Fruit fly (Drosophila melanogaster) whole organism, embryonic: ENCODE data around the gene Hph.

Experiments
- Awh ChIP-seq: fragments of 200-800 bp; sonication (Bioruptor generic); IDR thresholded peaks from 2 replicates; pipeline ENCODE4, ENCODE4 v1.3.6; 2022; ENCODE audit warnings: missing biosample characterization, missing genetic modification characterization
- Blimp-1 ChIP-seq: fragments of 200-800 bp; sonication (Bioruptor generic); optimal IDR thresholded peaks from 3 replicates; lab custom pipeline; 2018; ENCODE audit warnings: missing biosample characterization, missing genetic modification characterization, mild to moderate bottlenecking, moderate library complexity, missing genetic modification reagents
- CG12104 ChIP-seq: fragments of 200-800 bp; sonication (Bioruptor generic); optimal IDR thresholded peaks from 3 replicates; lab custom pipeline; 2016; ENCODE audit warnings: missing biosample characterization, missing genetic modification characterization
- CG14014 ChIP-seq: fragments of 200-800 bp; sonication (Bioruptor generic); IDR thresholded peaks from 2 replicates; pipeline ENCODE4 v1.3.6; 2022; ENCODE audit warnings: missing biosample characterization, missing genetic modification characterization
- CG14441 ChIP-seq: fragments of 200-800 bp; sonication (Bioruptor generic); IDR thresholded peaks from 2 replicates; pipeline ENCODE4 v1.3.6; 2022; ENCODE audit warnings: missing biosample characterization, missing genetic modification characterization
- CG15011 ChIP-seq: fragments of 200-800 bp; sonication (Bioruptor generic); optimal IDR thresholded peaks from 3 replicates; lab custom pipeline; 2018; ENCODE audit warnings: missing biosample characterization, mild to moderate bottlenecking, missing genetic modification characterization
- CG30020 ChIP-seq: fragments of 200-800 bp; optimal IDR thresholded peaks from 2 replicates; lab custom pipeline; 2019; ENCODE audit warnings: missing biosample characterization, mild to moderate bottlenecking, missing genetic modification characterization, moderate library complexity
- CG30431 ChIP-seq: fragments of 200-800 bp; sonication (Bioruptor generic); optimal IDR thresholded peaks from 2 replicates; lab custom pipeline; 2017; ENCODE audit warnings: missing biosample characterization, missing genetic modification characterization
- CG3065 ChIP-seq: fragments of 200-800 bp; sonication (Bioruptor generic); optimal IDR thresholded peaks from 2 replicates; lab custom pipeline; 2016; ENCODE audit warnings: missing biosample characterization, missing genetic modification characterization
- CG31365 ChIP-seq: fragments of 200-800 bp; sonication (Bioruptor generic); optimal IDR thresholded peaks from 2 replicates; lab custom pipeline; 2018; ENCODE audit warnings: missing biosample characterization, mild to moderate bottlenecking, missing genetic modification characterization
- CG31388 ChIP-seq: fragments of 200-800 bp; sonication (Bioruptor generic); optimal IDR thresholded peaks from 2 replicates; lab custom pipeline; 2016; ENCODE audit warnings: missing biosample characterization, missing genetic modification characterization
- CG6175 ChIP-seq: fragments of 200-800 bp; sonication (Bioruptor generic); IDR thresholded peaks from 3 replicates; pipeline ENCODE4 v1.3.6; 2022; ENCODE audit warnings: missing biosample characterization, missing genetic modification characterization
- CG7839 ChIP-seq: fragments of 200-800 bp; sonication (Bioruptor generic); optimal IDR thresholded peaks from 3 replicates; lab custom pipeline; 2018; ENCODE audit warnings: missing biosample characterization, mild to moderate bottlenecking, missing genetic modification characterization, moderate library complexity
- CG7928 ChIP-seq: fragments of 200-800 bp; sonication (Bioruptor generic); optimal IDR thresholded peaks from 2 replicates; lab custom pipeline; 2017; ENCODE audit warnings: missing biosample characterization, mild to moderate bottlenecking, missing genetic modification characterization
- CG7987 ChIP-seq: fragments of 200-800 bp; sonication (Bioruptor generic); optimal IDR thresholded peaks from 2 replicates; lab custom pipeline; 2018; ENCODE audit warnings: missing biosample characterization, mild to moderate bottlenecking, missing genetic modification characterization, moderate library complexity
- Camta ChIP-seq: fragments of 200-800 bp; sonication (Bioruptor generic); optimal IDR thresholded peaks from 2 replicates; lab custom pipeline; 2016; ENCODE audit warnings: missing biosample characterization, missing genetic modification characterization
- Deaf1 ChIP-seq: fragments of 200-800 bp; optimal IDR thresholded peaks from 3 replicates; lab custom pipeline; 2019; ENCODE audit warnings: missing biosample characterization, mild to moderate bottlenecking, missing genetic modification characterization, moderate library complexity
- ERR ChIP-seq: fragments of 200-800 bp; sonication (Bioruptor generic); optimal IDR thresholded peaks from 2 replicates; lab custom pipeline; 2016; ENCODE audit warnings: missing biosample characterization, missing genetic modification characterization
- Ets65A ChIP-seq: fragments of 200-800 bp; sonication (Bioruptor generic); peaks from one replicate; lab custom pipeline; 2016; ENCODE audit warnings: missing biosample characterization, missing genetic modification characterization
- HLH3B ChIP-seq: fragments of 200-800 bp; sonication (Bioruptor generic); IDR thresholded peaks from 2 replicates; pipeline ENCODE4 v1.3.6; 2022; ENCODE audit warnings: missing biosample characterization, missing genetic modification characterization
- Hr78 ChIP-seq, 2 experiments: fragments of 200-800 bp in 1 of 2; fragments of >200 bp in 1 of 2; sonication (Bioruptor generic) in 1 of 2; optimal IDR thresholded peaks; 2 replicates each; lab custom pipeline; 2017 to 2019; ENCODE audit warnings: missing biosample characterization in 2 of 2, missing genetic modification characterization in 2 of 2, mild to moderate bottlenecking in 1 of 2, moderate library complexity in 1 of 2
- Oli ChIP-seq: fragments of 200-800 bp; sonication (Bioruptor generic); optimal IDR thresholded peaks from 2 replicates; lab custom pipeline; 2018; ENCODE audit warnings: missing biosample characterization, mild to moderate bottlenecking, missing genetic modification characterization, moderate library complexity
- Stat92E ChIP-seq, 3 experiments: fragments of >200 bp in 2 of 3; fragments of 200-800 bp in 1 of 3; sonication (Bioruptor generic) in 1 of 3; optimal IDR thresholded peaks; 2 replicates each; lab custom pipeline; 2017 to 2019; ENCODE audit warnings: missing biosample characterization in 3 of 3, missing genetic modification characterization in 3 of 3, mild to moderate bottlenecking in 1 of 3, moderate library complexity in 1 of 3
- Trl ChIP-seq, 3 experiments: fragments of >200 bp in 2 of 3; fragments of 200-800 bp in 1 of 3; sonication (Bioruptor generic) in 1 of 3; optimal IDR thresholded peaks; 2 replicates in 1 of 3; 3 replicates in 2 of 3; lab custom pipeline; 2016 to 2017; ENCODE audit warnings: missing biosample characterization in 1 of 3, missing genetic modification characterization in 1 of 3
- Xbp1 ChIP-seq: fragments of 200-800 bp; sonication (Bioruptor generic); optimal IDR thresholded peaks from 3 replicates; lab custom pipeline; 2016; ENCODE audit warnings: missing biosample characterization, mild to moderate bottlenecking, missing genetic modification characterization
- chm ChIP-seq: fragments of 200-800 bp; sonication (Bioruptor generic); IDR thresholded peaks from 2 replicates; pipeline ENCODE4 v1.3.6; 2022; ENCODE audit warnings: missing biosample characterization, missing genetic modification characterization
- dmrt99B ChIP-seq: fragments of 200-800 bp; sonication (Bioruptor generic); optimal IDR thresholded peaks from 2 replicates; lab custom pipeline; 2018; ENCODE audit warnings: missing biosample characterization, mild to moderate bottlenecking, missing genetic modification characterization, moderate library complexity
- ewg ChIP-seq: fragments of 200-800 bp; sonication (Bioruptor generic); optimal IDR thresholded peaks from 3 replicates; lab custom pipeline; 2017; ENCODE audit warnings: mild to moderate bottlenecking, missing biosample characterization, missing genetic modification reagents, missing genetic modification characterization
- fd64A ChIP-seq: fragments of 200-800 bp; sonication (Bioruptor generic); optimal IDR thresholded peaks from 3 replicates; lab custom pipeline; 2018; ENCODE audit warnings: missing biosample characterization, mild to moderate bottlenecking, missing genetic modification characterization
- insv ChIP-seq, 2 experiments: fragments of 200-800 bp; sonication (Bioruptor generic); optimal IDR thresholded peaks; 3 replicates each; lab custom pipeline; 2016 to 2018; ENCODE audit warnings: missing biosample characterization in 2 of 2, missing genetic modification characterization in 2 of 2
- jigr1 ChIP-seq: fragments of 200-800 bp; sonication (Bioruptor generic); IDR thresholded peaks from 3 replicates; pipeline ENCODE4 v1.3.6; 2022; ENCODE audit warnings: missing biosample characterization, missing genetic modification characterization
- lov ChIP-seq, 2 experiments: fragments of 200-800 bp in 1 of 2; fragments of >200 bp in 1 of 2; sonication (Bioruptor generic) in 1 of 2; IDR thresholded peaks in 1 of 2; optimal IDR thresholded peaks in 1 of 2; 2 replicates in 1 of 2; 3 replicates in 1 of 2; pipeline versions ENCODE4 v1.3.6 to Lab custom; 2017 to 2022; ENCODE audit warnings: missing biosample characterization in 1 of 2, missing genetic modification characterization in 1 of 2
- maf-S ChIP-seq: fragments of 200-800 bp; sonication (Bioruptor generic); optimal IDR thresholded peaks from 2 replicates; lab custom pipeline; 2016; ENCODE audit warnings: missing biosample characterization, missing genetic modification characterization
- phol ChIP-seq: fragments of 200-800 bp; sonication (Bioruptor generic); optimal IDR thresholded peaks from 3 replicates; lab custom pipeline; 2018; ENCODE audit warnings: missing biosample characterization, mild to moderate bottlenecking, missing genetic modification characterization, moderate library complexity
- pita ChIP-seq: fragments of 200-800 bp; sonication (Bioruptor generic); optimal IDR thresholded peaks from 2 replicates; lab custom pipeline; 2017; ENCODE audit warnings: missing biosample characterization, mild to moderate bottlenecking, missing genetic modification characterization
- schlank ChIP-seq: fragments of 200-800 bp; sonication (Bioruptor generic); optimal IDR thresholded peaks from 2 replicates; lab custom pipeline; 2018; ENCODE audit warnings: missing biosample characterization, mild to moderate bottlenecking, missing genetic modification characterization
- sens ChIP-seq: fragments of 200-800 bp; sonication (Bioruptor generic); peaks from one replicate; lab custom pipeline; 2016; ENCODE audit warnings: missing biosample characterization, missing genetic modification characterization
- shn ChIP-seq: fragments of 200-800 bp; sonication (Bioruptor generic); optimal IDR thresholded peaks from 3 replicates; lab custom pipeline; 2016; ENCODE audit warnings: missing biosample characterization, missing genetic modification characterization
- sisA ChIP-seq: fragments of 200-800 bp; sonication (Bioruptor generic); IDR thresholded peaks from 2 replicates; pipeline ENCODE4 v1.3.6; 2022; ENCODE audit warnings: missing biosample characterization, missing genetic modification characterization
- slbo ChIP-seq: fragments of 200-800 bp; sonication (Bioruptor generic); IDR thresholded peaks from 2 replicates; pipeline ENCODE4 v1.3.6; 2022; ENCODE audit warnings: missing biosample characterization, missing genetic modification characterization
- sna ChIP-seq: fragments of 200-800 bp; sonication (Bioruptor generic); IDR thresholded peaks from 2 replicates; pipeline ENCODE4 v1.3.6; 2022; ENCODE audit warnings: missing biosample characterization, missing genetic modification characterization; ENCODE audit not compliant: partially characterized antibody
- tin ChIP-seq: fragments of 200-800 bp; sonication (Bioruptor generic); optimal IDR thresholded peaks from 3 replicates; lab custom pipeline; 2016; ENCODE audit warnings: missing biosample characterization, missing genetic modification characterization
- tup ChIP-seq: fragments of 200-800 bp; sonication (Bioruptor generic); optimal IDR thresholded peaks from 2 replicates; lab custom pipeline; 2016; ENCODE audit warnings: missing biosample characterization, mild to moderate bottlenecking, missing genetic modification characterization, moderate library complexity
- unpg ChIP-seq: fragments of 200-800 bp; sonication (Bioruptor generic); optimal IDR thresholded peaks from 3 replicates; lab custom pipeline; 2018; ENCODE audit warnings: missing biosample characterization, mild to moderate bottlenecking, missing genetic modification characterization, moderate library complexity
- vfl ChIP-seq: fragments of 200-800 bp; sonication (Bioruptor generic); optimal IDR thresholded peaks from 2 replicates; lab custom pipeline; 2016; ENCODE audit warnings: missing biosample characterization, missing genetic modification characterization
- wek ChIP-seq: fragments of 200-800 bp; sonication (Bioruptor generic); optimal IDR thresholded peaks from 3 replicates; lab custom pipeline; 2018; ENCODE audit warnings: missing biosample characterization, mild to moderate bottlenecking, missing genetic modification characterization, moderate library complexity
- zfh1 ChIP-seq: fragments of 200-800 bp; sonication (Bioruptor generic); IDR thresholded peaks from 3 replicates; pipeline ENCODE4 v1.3.6; 2022; ENCODE audit warnings: missing biosample characterization, missing genetic modification characterization

Hph gene

DNA sequence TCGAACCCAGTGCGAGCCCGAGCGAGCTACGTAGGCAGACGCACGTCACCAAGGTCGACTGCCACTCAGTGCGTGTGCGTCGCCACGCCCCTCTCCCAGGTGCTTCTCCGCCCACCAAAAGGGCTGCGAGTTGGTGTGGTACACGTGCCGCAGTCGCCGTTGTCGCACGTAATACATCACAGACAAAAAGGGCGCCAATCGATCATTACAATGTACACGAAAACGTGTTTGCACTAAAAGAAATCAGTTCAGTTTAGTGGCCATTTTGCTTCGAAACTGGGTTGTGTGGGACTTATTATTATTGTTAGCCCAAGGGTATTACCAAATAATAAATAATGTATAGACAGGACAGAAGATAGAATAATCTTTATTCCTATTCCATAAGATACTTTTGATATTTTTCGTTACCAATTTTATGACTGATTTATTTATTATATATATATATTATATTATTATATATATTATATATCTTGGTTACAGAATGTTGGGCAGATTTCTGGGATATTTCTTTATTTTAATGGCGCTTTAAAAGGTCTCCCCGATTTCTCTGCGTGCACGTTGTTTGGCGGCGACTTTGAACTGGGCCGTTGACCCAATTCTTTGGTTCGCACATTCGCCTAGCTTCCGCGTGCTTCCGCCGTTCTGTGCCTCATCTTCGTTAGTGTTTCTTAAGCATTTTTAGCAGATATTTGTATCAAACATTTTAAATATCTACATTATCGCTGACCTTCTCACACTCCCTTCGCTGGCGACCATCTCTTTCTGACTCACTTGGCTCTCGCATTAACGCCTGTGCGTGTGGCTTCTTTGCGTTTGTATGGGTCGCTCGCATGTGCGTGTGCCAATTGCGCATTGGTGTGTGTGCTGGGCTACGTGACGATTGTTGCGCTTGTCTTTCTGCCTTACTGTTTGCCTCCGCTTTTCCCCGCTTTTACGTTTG, 6.7 kb downstream of the Hph start (continued):
- TF ChIP-seq dmrt99B (tag; lab: Kevin White, UChicago) (peak; percentile 90), CG7839 (tag; lab: Kevin White, UChicago) (peak; percentile 94), fd64A (GFP tag; lab: Kevin White, UChicago) (no peak), CG12104 (GFP tag; lab: Kevin White, UChicago) (peak; percentile 80), CG15011 (GFP tag; lab: Kevin White, UChicago) (no peak), CG14441 (GFP tag; lab: Robert Waterston, UW) (peak; percentile 71), chm (no peak; the same call in 1 of the 2 replicates), Xbp1 (GFP tag; lab: Kevin White, UChicago) (peak; percentile 82), CG7987 (GFP tag; lab: Kevin White, UChicago) (peak; percentile 47), Blimp-1 (GFP tag; lab: Kevin White, UChicago) (peak; percentile 82), Camta (no peak), maf-S (GFP tag; lab: Kevin White, UChicago) (no peak), Stat92E (GFP tag; optimal IDR thresholded peaks at IDR 0.05; lab: Kevin White, UChicago) (no peak), tin (peak; percentile 82), vfl (GFP tag; lab: Kevin White, UChicago) (no peak), insv (GFP tag; optimal IDR thresholded peaks at IDR 0.05; lab: Kevin White, UChicago) (peak in 1 of 2 experiments; percentile 59), CG3065 (GFP tag; lab: Kevin White, UChicago) (peak; percentile 35), slbo (GFP tag; lab: Robert Waterston, UW) (peak; percentile 76), CG7928 (peak; percentile 29), ERR (GFP tag; lab: Kevin White, UChicago) (peak; percentile 38), sna (peak; percentile 50; the same call in 1 of the 2 replicates), CG30020 (tag; lab: Kevin White, UChicago) (peak; percentile 66), phol (tag; lab: Kevin White, UChicago) (peak; percentile 91), HLH3B (GFP tag; lab: Robert Waterston, UW) (peak; percentile 76), Oli (peak; percentile 92), shn (GFP tag; lab: Kevin White, UChicago) (no peak), Ets65A (GFP tag; lab: Kevin White, UChicago) (peak; percentile 64), lov (optimal IDR thresholded peaks at IDR 0.05; lab: Kevin White, UChicago) (no peak), lov (GFP tag; IDR thresholded peaks at IDR 0.05; lab: Robert Waterston, UW) (no peak), ewg (GFP tag; lab: Kevin White, UChicago) (peak; percentile 73), unpg (GFP tag; lab: Kevin White, UChicago) (peak; percentile 83), CG31365 (tag; lab: Kevin White, UChicago) (no peak), CG30431 (GFP tag; lab: Kevin White, UChicago) (peak; percentile 77), CG14014 (GFP tag; lab: Robert Waterston, UW) (peak; percentile 79), Trl (optimal IDR thresholded peaks at IDR 0.05; lab: Kevin White, UChicago) (no peak), Trl (GFP tag; optimal IDR thresholded peaks at IDR 0.05; lab: Kevin White, UChicago) (no peak), Deaf1 (tag; lab: Kevin White, UChicago) (peak; percentile 45), CG6175 (GFP tag; lab: Robert Waterston, UW) (no peak; the same call in 2 of the 3 replicates), sens (GFP tag; lab: Kevin White, UChicago) (peak; percentile 55), jigr1 (GFP tag; lab: Robert Waterston, UW) (no peak), zfh1 (GFP tag; lab: Robert Waterston, UW) (0 out of 3 replicates have a peak, but pooled peaks have one; percentile 45), Awh (GFP tag; lab: Robert Waterston, UW) (peak; percentile 18; the same call in 1 of the 2 replicates), sisA (GFP tag; lab: Robert Waterston, UW) (peak; percentile 67; the same call in 1 of the 2 replicates), Hr78 (GFP tag; optimal IDR thresholded peaks at IDR 0.05; lab: Kevin White, UChicago) (peak in 1 of 2 experiments; percentile 52), schlank (tag; lab: Kevin White, UChicago) (peak; percentile 23), pita (GFP tag; lab: Kevin White, UChicago) (no peak), CG31388 (no peak), wek (GFP tag; lab: Kevin White, UChicago) (no peak), tup (GFP tag; lab: Kevin White, UChicago) (peak; percentile 34)
